Worm (Caenorhabditis elegans) whole organism, young adult: ENCODE measurements around the gene F22B5.6.

ENCODE experiments used
- B0035.1 ChIP-seq: sonication (generic microtip); optimal IDR thresholded peaks from 2 replicates; lab custom pipeline; 2016; ENCODE audit warnings: missing genetic modification characterization, mild to moderate bottlenecking, missing compliant biosample characterization, missing genotype, missing genetic modification reagents
- D2030.7 ChIP-seq: fragments of 200-800 bp; sonication (Bioruptor generic); IDR thresholded peaks from 2 replicates; pipeline ENCODE4 v1.3.6; 2022; ENCODE audit warnings: missing genetic modification reagents, missing genetic modification characterization, missing compliant biosample characterization
- F23B12.7 ChIP-seq: sonication (generic microtip); optimal IDR thresholded peaks from 2 replicates; lab custom pipeline; 2017; ENCODE audit warnings: missing genetic modification characterization, mild to moderate bottlenecking, missing compliant biosample characterization, antibody characterized with exemption, moderate library complexity; ENCODE audit not compliant: insufficient read depth
- F33H1.4 ChIP-seq: fragments of 200-800 bp; sonication (Bioruptor generic); IDR thresholded peaks from 2 replicates; pipeline ENCODE4 v1.3.6; 2022; ENCODE audit warnings: missing genetic modification reagents, missing genetic modification characterization, missing compliant biosample characterization
- F52B5.7 ChIP-seq: sonication (generic microtip); optimal IDR thresholded peaks from 2 replicates; lab custom pipeline; 2016; ENCODE audit warnings: mild to moderate bottlenecking, missing genetic modification characterization, missing compliant biosample characterization
- F55B11.4 ChIP-seq: sonication (generic microtip); optimal IDR thresholded peaks from 2 replicates; lab custom pipeline; 2016; ENCODE audit warnings: missing compliant biosample characterization, missing genetic modification characterization, borderline replicate concordance; ENCODE audit not compliant: insufficient read depth
- F57C9.4 ChIP-seq: sonication (generic microtip); optimal IDR thresholded peaks from 2 replicates; lab custom pipeline; 2017; ENCODE audit warnings: mild to moderate bottlenecking, missing genetic modification characterization, missing compliant biosample characterization
- K12H6.12 ChIP-seq: fragments of 200-800 bp; sonication (Bioruptor generic); optimal IDR thresholded peaks from 2 replicates; lab custom pipeline; 2018; ENCODE audit warnings: mild to moderate bottlenecking, missing genetic modification characterization, missing compliant biosample characterization
- T07F8.4 ChIP-seq: sonication (generic microtip); optimal IDR thresholded peaks from 2 replicates; lab custom pipeline; 2016; ENCODE audit warnings: mild to moderate bottlenecking, missing genetic modification characterization, moderate library complexity, missing compliant biosample characterization
- Y53F4B.3 ChIP-seq: fragments of 200-800 bp; sonication (Bioruptor generic); IDR thresholded peaks from 2 replicates; pipeline ENCODE4 v1.3.6; 2022; ENCODE audit warnings: missing genetic modification reagents, missing genetic modification characterization, missing compliant biosample characterization
- akir-1 ChIP-seq: fragments of 200-800 bp; sonication (Bioruptor generic); optimal IDR thresholded peaks from 2 replicates; lab custom pipeline; 2018; ENCODE audit warnings: mild to moderate bottlenecking, missing genetic modification characterization, moderate library complexity, missing compliant biosample characterization
- aptf-2 ChIP-seq: fragments of 200-800 bp; sonication (Bioruptor generic); conservative IDR thresholded peaks from 2 replicates; pipeline ENCODE4 v1.3.6; 2022; ENCODE audit warnings: missing genetic modification reagents, missing genetic modification characterization, missing compliant biosample characterization
- athp-1 ChIP-seq: sonication (generic microtip); optimal IDR thresholded peaks from 2 replicates; lab custom pipeline; 2017; ENCODE audit warnings: mild to moderate bottlenecking, missing genetic modification characterization, missing compliant biosample characterization
- attf-3 ChIP-seq: fragments of 200-800 bp; sonication (Bioruptor generic); conservative IDR thresholded peaks from 2 replicates; pipeline ENCODE4 v1.3.6; 2022; ENCODE audit warnings: missing genetic modification reagents, missing genetic modification characterization, missing compliant biosample characterization
- attf-6 ChIP-seq: fragments of 200-800 bp; sonication (Bioruptor generic); IDR thresholded peaks from 2 replicates; pipeline ENCODE4 v1.3.6; 2022; ENCODE audit warnings: missing genetic modification reagents, missing genetic modification characterization, missing compliant biosample characterization
- bed-2 ChIP-seq: fragments of 200-800 bp; sonication (Bioruptor generic); IDR thresholded peaks from 2 replicates; pipeline ENCODE4 v1.3.6; 2022; ENCODE audit warnings: missing genetic modification reagents, missing genetic modification characterization, missing compliant biosample characterization
- cebp-1 ChIP-seq, 2 experiments: fragments of 200-800 bp in 1 of 2; sonication (Bioruptor generic) in 1 of 2; sonication (generic microtip) in 1 of 2; IDR thresholded peaks in 1 of 2; optimal IDR thresholded peaks in 1 of 2; 2 replicates each; pipeline versions ENCODE4 v1.3.6 to Lab custom; 2017 to 2022; ENCODE audit warnings: missing compliant biosample characterization in 2 of 2, missing genetic modification characterization in 2 of 2, mild to moderate bottlenecking in 1 of 2, missing genetic modification reagents in 1 of 2, moderate library complexity in 1 of 2
- ceh-100 ChIP-seq: fragments of 200-800 bp; sonication (Bioruptor generic); IDR thresholded peaks from 2 replicates; pipeline ENCODE4 v1.3.6; 2022; ENCODE audit warnings: missing genetic modification reagents, missing genetic modification characterization, missing compliant biosample characterization
- ceh-91 ChIP-seq: fragments of 200-800 bp; sonication (Bioruptor generic); IDR thresholded peaks from 2 replicates; pipeline ENCODE4 v1.3.6; 2022; ENCODE audit warnings: missing genetic modification reagents, missing genetic modification characterization, missing compliant biosample characterization
- efl-1 ChIP-seq: fragments of 150-350 bp; optimal IDR thresholded peaks from 2 replicates; lab custom pipeline; 2014; ENCODE audit warnings: missing biosample characterization, missing genetic modification reagents, missing genetic modification characterization
- ekl-4 ChIP-seq: fragments of 200-800 bp; sonication (Bioruptor generic); IDR thresholded peaks from 2 replicates; pipeline ENCODE4 v1.3.6; 2022; ENCODE audit warnings: missing genetic modification reagents, missing genetic modification characterization, missing compliant biosample characterization
- hmg-1.2 ChIP-seq: fragments of 200-800 bp; sonication (Bioruptor generic); IDR thresholded peaks from 2 replicates; pipeline ENCODE4 v1.3.6; 2022; ENCODE audit warnings: missing genetic modification reagents, missing genetic modification characterization, missing compliant biosample characterization
- hsf-1 ChIP-seq: fragments of 200-800 bp; sonication (Bioruptor generic); IDR thresholded peaks from 2 replicates; pipeline ENCODE4 v1.3.6; 2022; ENCODE audit warnings: missing genetic modification reagents, missing genetic modification characterization, missing compliant biosample characterization
- let-526 ChIP-seq: fragments of 200-800 bp; sonication (Bioruptor generic); IDR thresholded peaks from 2 replicates; pipeline ENCODE4 v1.3.6; 2022; ENCODE audit warnings: missing genetic modification reagents, missing genetic modification characterization, missing compliant biosample characterization
- lin-40 ChIP-seq: sonication (generic microtip); optimal IDR thresholded peaks from 2 replicates; lab custom pipeline; 2016; ENCODE audit warnings: missing genetic modification characterization, mild to moderate bottlenecking, missing compliant biosample characterization, missing genotype, missing genetic modification reagents
- lsl-1 ChIP-seq: fragments of 200-800 bp; sonication (Bioruptor generic); optimal IDR thresholded peaks from 2 replicates; lab custom pipeline; 2018; ENCODE audit warnings: mild to moderate bottlenecking, missing genetic modification characterization, moderate library complexity, missing compliant biosample characterization
- madf-10 ChIP-seq: sonication (generic microtip); optimal IDR thresholded peaks from 2 replicates; lab custom pipeline; 2016; ENCODE audit warnings: mild to moderate bottlenecking, missing genetic modification characterization, missing compliant biosample characterization
- madf-6 ChIP-seq: fragments of 200-800 bp; sonication (Bioruptor generic); IDR thresholded peaks from 2 replicates; pipeline ENCODE4 v1.3.6; 2022; ENCODE audit warnings: missing genetic modification reagents, missing genetic modification characterization, missing compliant biosample characterization
- mcd-1 ChIP-seq: fragments of 200-800 bp; sonication (Bioruptor generic); IDR thresholded peaks from 2 replicates; pipeline ENCODE4 v1.3.6; 2022; ENCODE audit warnings: missing genetic modification reagents, missing genetic modification characterization, missing compliant biosample characterization
- mel-28 ChIP-seq: sonication (generic microtip); optimal IDR thresholded peaks from 2 replicates; lab custom pipeline; 2016; ENCODE audit warnings: borderline replicate concordance, mild to moderate bottlenecking, missing genetic modification characterization, missing compliant biosample characterization
- nfya-2 ChIP-seq: fragments of 200-800 bp; sonication (Bioruptor generic); IDR thresholded peaks from 2 replicates; pipeline ENCODE4 v1.3.6; 2022; ENCODE audit warnings: missing genetic modification reagents, missing genetic modification characterization, missing compliant biosample characterization
- nfyb-1 ChIP-seq: fragments of 200-800 bp; sonication (Bioruptor generic); IDR thresholded peaks from 2 replicates; pipeline ENCODE4 v1.3.6; 2022; ENCODE audit warnings: missing genetic modification reagents, missing genetic modification characterization, missing compliant biosample characterization
- rpc-1 ChIP-seq, 2 experiments: fragments of 150-350 bp in 1 of 2; sonication (generic microtip) in 1 of 2; optimal IDR thresholded peaks; 2 replicates each; lab custom pipeline; 2014 to 2018; ENCODE audit warnings: missing biosample characterization in 1 of 2, missing genetic modification characterization in 1 of 2, missing genetic modification reagents in 1 of 2, missing genotype in 1 of 2
- snpc-1.3 ChIP-seq: sonication (generic microtip); optimal IDR thresholded peaks from 2 replicates; lab custom pipeline; 2017; ENCODE audit warnings: missing genetic modification characterization, mild to moderate bottlenecking, missing compliant biosample characterization, antibody characterized with exemption, moderate library complexity, missing genotype, missing genetic modification reagents; ENCODE audit not compliant: insufficient read depth
- snpc-3.4 ChIP-seq: sonication (generic microtip); optimal IDR thresholded peaks from 2 replicates; lab custom pipeline; 2017; ENCODE audit warnings: missing genetic modification characterization, mild to moderate bottlenecking, missing compliant biosample characterization, antibody characterized with exemption, moderate library complexity, missing genotype, missing genetic modification reagents
- snpc-4 ChIP-seq, 5 experiments: fragments of 150-350 bp in 1 of 5; sonication (generic microtip) in 4 of 5; optimal IDR thresholded peaks; 2 replicates each; lab custom pipeline; 2014 to 2018; ENCODE audit warnings: missing genetic modification characterization in 5 of 5, missing biosample characterization in 3 of 5, antibody characterized with exemption in 2 of 5, mild to moderate bottlenecking in 2 of 5, missing compliant biosample characterization in 2 of 5, missing genotype in 2 of 5, moderate library complexity in 2 of 5, missing genetic modification reagents in 1 of 5
- somi-1 ChIP-seq: fragments of 200-800 bp; sonication (Bioruptor generic); optimal IDR thresholded peaks from 2 replicates; lab custom pipeline; 2018; ENCODE audit warnings: mild to moderate bottlenecking, missing genetic modification characterization, missing compliant biosample characterization
- sptf-2 ChIP-seq: fragments of 200-800 bp; sonication (Bioruptor generic); optimal IDR thresholded peaks from 2 replicates; lab custom pipeline; 2018; ENCODE audit warnings: mild to moderate bottlenecking, missing genetic modification characterization, missing compliant biosample characterization
- tbp1 ChIP-seq: fragments of 200-800 bp; sonication (Bioruptor generic); optimal IDR thresholded peaks from 2 replicates; lab custom pipeline; 2018; ENCODE audit warnings: mild to moderate bottlenecking, missing genetic modification characterization, missing compliant biosample characterization
- unc-130 ChIP-seq: sonication (generic microtip); optimal IDR thresholded peaks from 2 replicates; lab custom pipeline; 2016; ENCODE audit warnings: missing genetic modification reagents, missing genetic modification characterization, missing compliant biosample characterization
- unc-62 ChIP-seq: fragments of 150-350 bp; optimal IDR thresholded peaks from 2 replicates; lab custom pipeline; 2014; ENCODE audit warnings: missing biosample characterization, missing genetic modification reagents, missing genetic modification characterization
- xnd-1 ChIP-seq: sonication (generic microtip); optimal IDR thresholded peaks from 2 replicates; lab custom pipeline; 2016; ENCODE audit warnings: missing genotype, missing genetic modification reagents, missing genetic modification characterization, missing compliant biosample characterization
- zfh-2 ChIP-seq: fragments of 200-800 bp; sonication (Bioruptor generic); conservative IDR thresholded peaks from 2 replicates; pipeline ENCODE4 v1.3.6; 2022; ENCODE audit warnings: missing genetic modification reagents, missing genetic modification characterization, missing compliant biosample characterization
- ztf-18 ChIP-seq: sonication (generic microtip); optimal IDR thresholded peaks from 2 replicates; lab custom pipeline; 2016; ENCODE audit warnings: missing genotype, mild to moderate bottlenecking, missing genetic modification characterization, missing compliant biosample characterization
- ztf-22 ChIP-seq: fragments of 200-800 bp; sonication (Bioruptor generic); optimal IDR thresholded peaks from 2 replicates; lab custom pipeline; 2018; ENCODE audit warnings: mild to moderate bottlenecking, missing genetic modification characterization, moderate library complexity, missing compliant biosample characterization
- ztf-26 ChIP-seq: sonication (generic microtip); optimal IDR thresholded peaks from 2 replicates; lab custom pipeline; 2017; ENCODE audit warnings: missing genetic modification characterization, missing compliant biosample characterization

Gene F22B5.6

DNA sequence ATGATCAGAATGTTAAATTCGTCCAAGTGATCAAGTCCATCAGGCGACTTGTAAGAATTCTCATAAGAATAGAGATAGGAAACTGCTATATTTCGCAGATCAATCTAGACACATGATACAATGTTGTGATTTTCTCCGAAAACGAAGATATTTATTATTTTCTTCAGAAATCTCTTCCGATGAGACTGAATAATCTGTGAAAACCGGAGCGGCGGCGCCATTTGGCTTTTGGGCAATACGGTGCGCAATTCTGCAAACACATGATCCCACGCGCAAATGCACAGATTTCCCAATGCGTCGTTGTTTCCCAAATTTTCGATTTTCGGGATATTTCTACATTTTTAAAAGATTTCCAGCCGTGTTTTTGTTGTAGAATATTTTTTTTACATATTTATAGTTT lies 13.8 kb downstream of the F22B5.6 start:
- TF ChIP-seq D2030.7 (GFP tag; lab: Robert Waterston, UW) (0 out of 2 replicates have a peak, but pooled peaks have one; percentile 17), F55B11.4 (tag; lab: Kevin White, UChicago) (no peak), T07F8.4 (tag; lab: Kevin White, UChicago) (no peak), F33H1.4 (GFP tag; lab: Robert Waterston, UW) (peak; percentile 42; the same call in 1 of the 2 replicates), ekl-4 (no peak), ztf-22 (GFP tag; lab: Kevin White, UChicago) (no peak), sptf-2 (no peak), aptf-2 (GFP tag; lab: Robert Waterston, UW) (0 out of 2 replicates have a peak, but pooled peaks have one; percentile 47), ztf-26 (tag; lab: Kevin White, UChicago) (peak; percentile 2), rpc-1 (optimal IDR thresholded peaks at IDR 0.05; lab: Kevin White, UChicago) (no peak), rpc-1 (tag; optimal IDR thresholded peaks at IDR 0.05; lab: Kevin White, UChicago) (no peak), zfh-2 (GFP tag; lab: Robert Waterston, UW) (no peak), unc-62 (GFP tag; lab: Kevin White, UChicago) (no peak), lin-40 (tag; lab: Kevin White, UChicago) (peak; percentile 27), ztf-18 (tag; lab: Kevin White, UChicago) (no peak), ceh-100 (GFP tag; lab: Robert Waterston, UW) (no peak), akir-1 (GFP tag; lab: Kevin White, UChicago) (no peak), efl-1 (GFP tag; lab: Kevin White, UChicago) (peak; percentile 40), mel-28 (no peak), hsf-1 (GFP tag; lab: Robert Waterston, UW) (0 out of 2 replicates have a peak, but pooled peaks have one; percentile 9), hmg-1.2 (GFP tag; lab: Robert Waterston, UW) (peak; percentile 28; the same call in 1 of the 2 replicates), F57C9.4 (tag; lab: Kevin White, UChicago) (no peak), snpc-4 (GFP tag; optimal IDR thresholded peaks at IDR 0.05; lab: Kevin White, UChicago) (no peak), snpc-4 (tag; optimal IDR thresholded peaks at IDR 0.05; lab: Kevin White, UChicago) (peak in 1 of 4 experiments; percentile 16), madf-10 (tag; lab: Kevin White, UChicago) (no peak), nfyb-1 (peak; percentile 17; the same call in 1 of the 2 replicates), F23B12.7 (peak; percentile 48), somi-1 (GFP tag; lab: Kevin White, UChicago) (no peak), B0035.1 (tag; lab: Kevin White, UChicago) (no peak), bed-2 (GFP tag; lab: Robert Waterston, UW) (no peak), nfya-2 (GFP tag; lab: Robert Waterston, UW) (no peak), let-526 (GFP tag; lab: Robert Waterston, UW) (no peak), xnd-1 (tag; lab: Kevin White, UChicago) (peak; percentile 5), F52B5.7 (no peak), tbp1 (GFP tag; lab: Kevin White, UChicago) (peak; percentile 38), madf-6 (GFP tag; lab: Robert Waterston, UW) (peak; percentile 70; the same call in 1 of the 2 replicates), mcd-1 (GFP tag; lab: Robert Waterston, UW) (peak; percentile 49), snpc-3.4 (tag; lab: Kevin White, UChicago) (no peak), attf-6 (GFP tag; lab: Robert Waterston, UW) (no peak), athp-1 (tag; lab: Kevin White, UChicago) (no peak), lsl-1 (GFP tag; lab: Kevin White, UChicago) (peak; percentile 67), snpc-1.3 (tag; lab: Kevin White, UChicago) (no peak), unc-130 (GFP tag; lab: Kevin White, UChicago) (no peak), Y53F4B.3 (GFP tag; lab: Robert Waterston, UW) (no peak), K12H6.12 (no peak), attf-3 (GFP tag; lab: Robert Waterston, UW) (no peak), cebp-1 (GFP tag; IDR thresholded peaks at IDR 0.05; lab: Robert Waterston, UW) (peak; percentile 30; the same call in 1 of the 2 replicates), cebp-1 (tag; optimal IDR thresholded peaks at IDR 0.05; lab: Kevin White, UChicago) (peak; percentile 80), ceh-91 (GFP tag; lab: Robert Waterston, UW) (0 out of 2 replicates have a peak, but pooled peaks have one; percentile 16)
